Fruit fly (Drosophila melanogaster) Kc167 (cell line): ENCODE measurements around the gene S6KL.

Experiments used
- Sin3A ChIP-seq: fragments of >200 bp; optimal IDR thresholded peaks from 2 replicates; lab custom pipeline; 2018; ENCODE audit warnings: missing external identifiers
- psq ChIP-seq: fragments of >200 bp; optimal IDR thresholded peaks from 2 replicates; lab custom pipeline; 2017; ENCODE audit warnings: missing external identifiers

dm6 chrX:18771356-18771755 lies 16.9 kb upstream of the S6KL start:
- TF ChIP-seq Sin3A (lab: Kevin White, UChicago) (no peak), psq (no peak)
